Fruit fly (Drosophila melanogaster) whole organism, embryonic: ENCODE data around the gene Ndfip.

Source experiments
- CG10267 ChIP-seq: fragments of 200-800 bp; sonication (Bioruptor generic); optimal IDR thresholded peaks from 2 replicates; lab custom pipeline; 2018; ENCODE audit warnings: missing biosample characterization, mild to moderate bottlenecking, missing genetic modification characterization, moderate library complexity
- CG34224 ChIP-seq: fragments of 200-800 bp; sonication (Bioruptor generic); IDR thresholded peaks from 3 replicates; pipeline ENCODE4 v1.3.6; 2022; ENCODE audit warnings: missing biosample characterization, missing genetic modification characterization; ENCODE audit not compliant: partially characterized antibody
- Dip3 ChIP-seq: fragments of 200-800 bp; sonication (Bioruptor generic); optimal IDR thresholded peaks from 3 replicates; lab custom pipeline; 2016; ENCODE audit warnings: missing biosample characterization, missing genetic modification characterization
- E2f1 ChIP-seq: fragments of 200-800 bp; sonication (Bioruptor generic); IDR thresholded peaks from 2 replicates; pipeline ENCODE4 v1.3.6; 2022; ENCODE audit warnings: missing biosample characterization, missing genetic modification characterization
- amos ChIP-seq: fragments of 200-800 bp; sonication (Bioruptor generic); IDR thresholded peaks from 2 replicates; pipeline ENCODE4 v1.3.6; 2022; ENCODE audit warnings: missing biosample characterization, missing genetic modification characterization; ENCODE audit not compliant: partially characterized antibody

DNA sequence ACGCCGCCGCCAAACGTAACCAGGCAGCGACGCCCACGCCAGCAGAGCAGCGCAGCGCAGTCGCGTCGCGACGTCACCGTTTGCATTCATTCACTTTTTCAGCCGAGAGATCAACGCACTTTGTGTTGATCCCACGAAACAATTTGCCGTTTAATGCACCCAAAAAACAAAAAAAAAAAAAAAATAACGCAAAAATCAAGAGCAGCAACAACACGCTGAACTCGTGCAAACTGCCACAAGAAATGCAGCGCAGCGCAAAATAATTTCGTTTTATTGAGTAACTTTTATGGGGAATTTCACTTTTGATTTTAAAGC is 45.1 kb downstream of the Ndfip start:
- TF ChIP-seq CG34224 (no peak), Dip3 (GFP tag; lab: Kevin White, UChicago) (no peak), E2f1 (GFP tag; lab: Robert Waterston, UW) (no peak), amos (GFP tag; lab: Robert Waterston, UW) (no peak), CG10267 (tag; lab: Kevin White, UChicago) (no peak)
